Worm (Caenorhabditis elegans): ENCODE results near the gene irg-7.

The irg-7 gene

DNA sequence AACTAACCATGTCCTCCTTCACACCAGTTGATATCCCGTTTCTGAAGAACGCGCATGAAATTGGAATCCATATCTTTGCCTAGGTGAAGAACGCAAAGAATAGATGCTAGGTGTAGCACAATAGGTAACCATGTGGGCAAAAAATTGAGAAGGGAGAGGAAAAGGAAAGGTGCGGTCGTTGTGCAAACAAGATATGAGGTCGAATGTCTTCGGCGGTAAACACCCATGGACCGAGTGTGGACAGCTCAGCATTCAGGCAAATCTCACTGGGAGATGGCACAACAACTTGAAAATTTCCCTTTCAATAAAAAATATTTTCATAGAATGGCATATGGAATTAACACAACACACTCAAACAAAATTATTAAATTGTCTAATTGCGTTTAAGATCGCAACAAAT lies 33.9 kb downstream of the irg-7 start, which contains the start of gene F28B4.4:
F28B4.4 (minus strand) TSS at position 101 of the 400 bp plus-strand sequence.
- TF ChIP-seq hmg-4 (GFP tag; optimal IDR thresholded peaks at IDR 0.05): no peak
- no peak for TF ChIP-seq scrt-1 (GFP tag; IDR thresholded peaks at IDR 0.05)
- TF ChIP-seq flt-1 (GFP tag; IDR thresholded peaks at IDR 0.05): no peak
- TF ChIP-seq hnd-1 (tag; optimal IDR thresholded peaks at IDR 0.05): no peak
- no peak for TF ChIP-seq tbx-11 (GFP tag; IDR thresholded peaks at IDR 0.05)
- TF ChIP-seq pes-1 (GFP tag; IDR thresholded peaks at IDR 0.05): no peak
- no peak for TF ChIP-seq ets-7 (tag; optimal IDR thresholded peaks at IDR 0.05)
- no peak for TF ChIP-seq hmbx-1 (tag; optimal IDR thresholded peaks at IDR 0.05)
- no peak for TF ChIP-seq tbx-37 (GFP tag; conservative IDR thresholded peaks at IDR 0.05)
- TF ChIP-seq ceh-36 (tag; optimal IDR thresholded peaks at IDR 0.05): no peak
- TF ChIP-seq B0310.2 (tag; optimal IDR thresholded peaks at IDR 0.05): no peak
- no peak for TF ChIP-seq sea-1 (GFP tag; conservative IDR thresholded peaks at IDR 0.05)
- TF ChIP-seq tra-4 (tag; optimal IDR thresholded peaks at IDR 0.05): no peak
- no peak for TF ChIP-seq ama-1 (optimal IDR thresholded peaks at IDR 0.05)
- no peak for TF ChIP-seq F13C5.2 (tag; optimal IDR thresholded peaks at IDR 0.05)
- TF ChIP-seq ceh-13 (GFP tag; optimal IDR thresholded peaks at IDR 0.05): no peak
- TF ChIP-seq aly-1 (tag; optimal IDR thresholded peaks at IDR 0.05): no peak

DNA sequence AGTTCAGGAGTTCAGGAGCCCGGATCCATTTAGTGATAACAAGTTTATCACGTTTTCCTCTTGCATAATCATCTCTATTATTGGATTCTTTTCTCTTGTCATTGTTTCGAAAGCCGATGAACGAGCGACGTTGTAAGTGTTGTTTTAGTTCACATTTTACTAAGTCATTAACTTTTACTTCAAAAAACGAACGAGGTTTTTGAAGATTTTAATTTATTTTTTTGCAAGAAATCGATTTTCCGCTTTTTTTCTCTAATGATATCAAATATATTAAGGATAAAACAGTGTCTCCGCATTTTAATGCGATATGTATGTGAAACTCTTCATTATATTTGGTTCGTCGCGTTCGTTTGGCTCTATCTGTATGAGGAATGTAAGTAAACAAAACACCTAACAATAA lies 38.7 kb downstream of the irg-7 start, which contains the start of gene F28B4.1:
F28B4.1 (plus strand) TSS at position 301 of the 400 bp plus-strand sequence.
- TF ChIP-seq hmg-4 (GFP tag; optimal IDR thresholded peaks at IDR 0.05) (no peak), ceh-13 (GFP tag; optimal IDR thresholded peaks at IDR 0.05) (no peak), sea-1 (GFP tag; conservative IDR thresholded peaks at IDR 0.05) (no peak), B0310.2 (tag; optimal IDR thresholded peaks at IDR 0.05) (no peak), aly-1 (tag; optimal IDR thresholded peaks at IDR 0.05) (no peak), ets-7 (tag; optimal IDR thresholded peaks at IDR 0.05) (no peak), hmbx-1 (tag; optimal IDR thresholded peaks at IDR 0.05) (no peak), ama-1 (optimal IDR thresholded peaks at IDR 0.05) (no peak), tbx-37 (GFP tag; conservative IDR thresholded peaks at IDR 0.05) (no peak), hnd-1 (tag; optimal IDR thresholded peaks at IDR 0.05) (no peak), F13C5.2 (tag; optimal IDR thresholded peaks at IDR 0.05) (no peak), tbx-11 (GFP tag; IDR thresholded peaks at IDR 0.05) (no peak), tra-4 (tag; optimal IDR thresholded peaks at IDR 0.05) (no peak)

DNA sequence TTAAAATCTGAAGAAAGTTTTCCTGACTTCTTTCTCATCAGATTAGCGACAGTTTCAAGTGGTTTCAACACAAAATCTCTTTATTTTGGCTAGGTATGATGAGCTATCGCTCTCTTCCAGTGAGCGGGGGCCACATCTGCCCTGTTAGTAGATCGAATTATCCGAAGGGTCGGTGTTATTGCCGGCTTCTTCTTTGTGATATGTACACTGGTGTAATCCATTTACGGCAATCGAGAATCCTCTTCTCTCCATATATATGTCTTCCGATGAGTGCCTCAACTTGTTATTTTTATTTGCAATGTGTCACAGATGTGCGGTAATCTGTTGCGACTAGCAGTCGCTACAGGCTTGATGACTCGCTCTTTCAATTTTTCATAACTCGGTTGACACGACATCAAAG lies 41.1 kb downstream of the irg-7 start:
- no peak for TF ChIP-seq ceh-13 (GFP tag; optimal IDR thresholded peaks at IDR 0.05)
- TF ChIP-seq B0310.2 (tag; optimal IDR thresholded peaks at IDR 0.05): no peak
- no peak for TF ChIP-seq tbx-37 (GFP tag; conservative IDR thresholded peaks at IDR 0.05)
- no peak for TF ChIP-seq ets-7 (tag; optimal IDR thresholded peaks at IDR 0.05)
- TF ChIP-seq scrt-1 (GFP tag; IDR thresholded peaks at IDR 0.05): no peak
- TF ChIP-seq aly-1 (tag; optimal IDR thresholded peaks at IDR 0.05): no peak
- TF ChIP-seq hmbx-1 (tag; optimal IDR thresholded peaks at IDR 0.05): no peak
- no peak for TF ChIP-seq ama-1 (optimal IDR thresholded peaks at IDR 0.05)
- TF ChIP-seq ceh-36 (tag; optimal IDR thresholded peaks at IDR 0.05): no peak
- no peak for TF ChIP-seq tbx-11 (GFP tag; IDR thresholded peaks at IDR 0.05)
- TF ChIP-seq sea-1 (GFP tag; conservative IDR thresholded peaks at IDR 0.05): no peak
- TF ChIP-seq flt-1 (GFP tag; IDR thresholded peaks at IDR 0.05): no peak
- TF ChIP-seq pes-1 (GFP tag; IDR thresholded peaks at IDR 0.05): no peak
- TF ChIP-seq tra-4 (tag; optimal IDR thresholded peaks at IDR 0.05): no peak
- TF ChIP-seq hmg-4 (GFP tag; optimal IDR thresholded peaks at IDR 0.05): no peak
- TF ChIP-seq hnd-1 (tag; optimal IDR thresholded peaks at IDR 0.05): no peak

DNA sequence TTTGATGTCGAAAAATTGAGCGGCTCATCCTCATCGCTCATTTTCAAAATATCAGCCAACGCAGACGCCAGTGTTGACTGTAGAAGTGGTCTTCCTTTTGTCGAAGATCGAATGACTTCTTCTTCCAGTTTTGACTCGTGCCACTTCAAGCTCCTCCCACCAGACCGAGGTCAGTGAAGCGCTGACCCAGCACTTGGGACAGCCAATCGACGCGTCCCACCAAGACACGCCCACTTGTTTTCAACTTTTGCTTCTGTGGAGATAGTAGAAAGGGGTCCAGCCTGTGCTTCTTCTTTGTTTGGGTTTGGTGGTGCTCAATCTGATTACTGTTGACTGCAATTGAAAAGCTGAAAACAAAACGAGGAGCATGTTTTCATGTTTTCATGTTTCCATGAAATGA lies 44.2 kb downstream of the irg-7 start, which contains the start of gene fax-1:
fax-1 (minus strand) TSS at position 101 of the 400 bp plus-strand sequence.
- no peak for TF ChIP-seq tbx-37 (GFP tag; conservative IDR thresholded peaks at IDR 0.05)
- TF ChIP-seq flt-1 (GFP tag; IDR thresholded peaks at IDR 0.05): no peak
- TF ChIP-seq F13C5.2 (tag; optimal IDR thresholded peaks at IDR 0.05): no peak
- no peak for TF ChIP-seq ets-7 (tag; optimal IDR thresholded peaks at IDR 0.05)
- no peak for TF ChIP-seq ceh-36 (tag; optimal IDR thresholded peaks at IDR 0.05)
- TF ChIP-seq ceh-13 (GFP tag; optimal IDR thresholded peaks at IDR 0.05): no peak
- no peak for TF ChIP-seq B0310.2 (tag; optimal IDR thresholded peaks at IDR 0.05)
- TF ChIP-seq tbx-11 (GFP tag; IDR thresholded peaks at IDR 0.05): no peak
- no peak for TF ChIP-seq pes-1 (GFP tag; IDR thresholded peaks at IDR 0.05)
- TF ChIP-seq aly-1 (tag; optimal IDR thresholded peaks at IDR 0.05): no peak
- TF ChIP-seq hmg-4 (GFP tag; optimal IDR thresholded peaks at IDR 0.05): no peak
- TF ChIP-seq scrt-1 (GFP tag; IDR thresholded peaks at IDR 0.05): no peak
- TF ChIP-seq ama-1 (optimal IDR thresholded peaks at IDR 0.05): no peak
- no peak for TF ChIP-seq hnd-1 (tag; optimal IDR thresholded peaks at IDR 0.05)
- TF ChIP-seq hmbx-1 (tag; optimal IDR thresholded peaks at IDR 0.05): no peak
- TF ChIP-seq tra-4 (tag; optimal IDR thresholded peaks at IDR 0.05): no peak

DNA sequence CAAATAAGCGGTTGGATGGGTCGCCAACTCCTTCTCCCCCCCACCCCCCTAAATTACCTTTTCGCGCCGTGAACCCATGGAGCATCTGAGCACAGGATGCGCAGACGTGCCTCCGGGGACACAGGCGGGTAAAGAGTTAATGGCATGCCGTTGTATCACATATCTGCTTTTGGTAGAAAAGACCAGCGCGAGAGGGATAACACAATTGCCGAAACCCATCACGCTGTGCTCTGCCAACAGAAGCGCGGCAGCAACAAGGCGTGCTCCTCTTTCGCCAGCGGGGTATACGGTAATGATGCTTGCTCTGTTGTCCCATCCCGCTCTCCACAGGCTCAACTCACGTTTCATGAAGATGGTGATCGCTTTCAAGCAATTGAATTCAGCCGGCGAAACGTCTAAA lies 46.1 kb downstream of the irg-7 start:
- TF ChIP-seq scrt-1 (GFP tag; IDR thresholded peaks at IDR 0.05) (no peak), tbx-37 (GFP tag; conservative IDR thresholded peaks at IDR 0.05) (no peak), hnd-1 (tag; optimal IDR thresholded peaks at IDR 0.05) (no peak), ets-7 (tag; optimal IDR thresholded peaks at IDR 0.05) (no peak), F13C5.2 (tag; optimal IDR thresholded peaks at IDR 0.05) (no peak), ceh-36 (tag; optimal IDR thresholded peaks at IDR 0.05) (no peak), ama-1 (optimal IDR thresholded peaks at IDR 0.05) (no peak), flt-1 (GFP tag; IDR thresholded peaks at IDR 0.05) (no peak), pes-1 (GFP tag; IDR thresholded peaks at IDR 0.05) (no peak), B0310.2 (tag; optimal IDR thresholded peaks at IDR 0.05) (no peak), ceh-13 (GFP tag; optimal IDR thresholded peaks at IDR 0.05) (no peak), hmbx-1 (tag; optimal IDR thresholded peaks at IDR 0.05) (no peak), tbx-11 (GFP tag; IDR thresholded peaks at IDR 0.05) (no peak), tra-4 (tag; optimal IDR thresholded peaks at IDR 0.05) (no peak), sea-1 (GFP tag; conservative IDR thresholded peaks at IDR 0.05) (no peak), aly-1 (tag; optimal IDR thresholded peaks at IDR 0.05) (no peak), hmg-4 (GFP tag; optimal IDR thresholded peaks at IDR 0.05) (no peak)

DNA sequence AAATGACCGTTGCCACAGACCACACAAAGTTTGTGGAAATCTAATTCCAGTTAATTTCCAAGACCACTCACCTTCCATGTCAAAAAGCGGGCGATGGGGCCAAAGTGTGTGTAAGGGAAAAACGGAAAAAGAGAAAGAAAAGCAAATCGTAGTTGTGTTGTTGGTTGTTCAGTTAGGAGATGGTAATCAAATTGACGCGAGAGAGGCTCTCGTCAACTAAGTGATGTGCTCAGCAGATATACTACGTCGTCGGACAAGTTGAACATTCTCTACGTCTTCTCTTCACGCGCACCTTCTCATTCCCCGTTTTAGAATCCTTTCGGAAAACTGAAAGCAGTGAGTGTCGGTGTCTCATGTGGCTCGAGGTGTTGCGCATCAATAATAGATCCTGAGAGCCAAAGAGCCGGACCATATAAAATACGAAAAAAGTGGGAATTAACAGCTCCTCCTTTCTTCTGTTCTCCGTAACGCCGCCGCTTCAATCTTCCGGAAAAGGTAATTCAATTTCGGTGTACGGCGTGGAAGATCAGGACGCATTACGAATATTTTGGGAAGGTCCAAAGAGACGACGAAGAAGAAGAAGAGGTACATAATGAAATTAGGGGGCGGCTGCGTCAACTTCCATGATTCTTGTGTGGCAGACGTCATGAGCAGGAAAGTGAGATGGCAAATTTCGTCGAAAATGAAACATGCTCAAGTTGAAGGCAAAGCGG lies 51.9 kb downstream of the irg-7 start:
- TF ChIP-seq flt-1 (GFP tag; IDR thresholded peaks at IDR 0.05) (no peak), aly-1 (tag; optimal IDR thresholded peaks at IDR 0.05) (no peak), F13C5.2 (tag; optimal IDR thresholded peaks at IDR 0.05) (no peak), tra-4 (tag; optimal IDR thresholded peaks at IDR 0.05) (no peak), ceh-36 (tag; optimal IDR thresholded peaks at IDR 0.05) (no peak), B0310.2 (tag; optimal IDR thresholded peaks at IDR 0.05) (no peak), sea-1 (GFP tag; conservative IDR thresholded peaks at IDR 0.05) (no peak), ceh-13 (GFP tag; optimal IDR thresholded peaks at IDR 0.05) (no peak), pes-1 (GFP tag; IDR thresholded peaks at IDR 0.05) (no peak), hnd-1 (tag; optimal IDR thresholded peaks at IDR 0.05) (no peak), tbx-37 (GFP tag; conservative IDR thresholded peaks at IDR 0.05) (no peak)

Measured in whole organism, early embryonic.